Worm (Caenorhabditis elegans) whole organism, L4/young adult: ENCODE data around the gene taf-10.

Source experiments
- W03F9.2 ChIP-seq: fragments of 150-350 bp; optimal IDR thresholded peaks from 2 replicates; lab custom pipeline; 2014; ENCODE audit warnings: missing biosample characterization, missing genetic modification characterization
- dao-5 ChIP-seq: sonication (generic microtip); optimal IDR thresholded peaks from 2 replicates; lab custom pipeline; 2016; ENCODE audit warnings: missing genotype, missing genetic modification characterization, moderate library complexity, missing compliant biosample characterization
- him-1 ChIP-seq: sonication (generic microtip); optimal IDR thresholded peaks from 2 replicates; lab custom pipeline; 2016; ENCODE audit warnings: missing genotype, missing genetic modification reagents, missing genetic modification characterization, missing compliant biosample characterization

DNA sequence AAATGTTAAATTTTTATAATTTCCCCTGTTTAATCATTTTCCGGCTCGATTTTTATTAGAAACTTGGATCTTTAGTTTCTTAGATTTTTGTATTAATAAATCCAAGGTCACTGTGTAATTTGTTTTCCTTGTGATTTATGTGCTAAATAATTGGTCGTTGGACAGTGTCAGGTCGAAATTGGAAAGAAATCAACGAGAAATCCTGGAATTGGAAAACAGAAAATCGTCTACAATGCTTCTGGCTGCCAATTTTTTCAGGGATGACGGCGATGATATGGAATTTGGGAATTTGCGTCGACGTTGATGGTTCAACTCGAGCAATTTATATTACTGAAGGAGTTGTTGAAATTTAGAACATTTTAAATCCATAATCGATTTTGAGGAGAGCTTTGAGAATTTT, 47.7 kb downstream of the taf-10 start:
- TF ChIP-seq W03F9.2 (tag; lab: Kevin White, UChicago) (no peak), dao-5 (tag; lab: Kevin White, UChicago) (no peak), him-1 (no peak)
